Fruit fly (Drosophila melanogaster) whole organism, embryonic: ENCODE data around the gene Lgr3.

Experiments used
- CG17802 ChIP-seq: fragments of 200-800 bp; sonication (Bioruptor generic); optimal IDR thresholded peaks from 2 replicates; lab custom pipeline; 2018; ENCODE audit warnings: missing biosample characterization, mild to moderate bottlenecking, missing genetic modification characterization, moderate library complexity
- CG3407 ChIP-seq: fragments of 200-800 bp; sonication (Bioruptor generic); optimal IDR thresholded peaks from 2 replicates; lab custom pipeline; 2018; ENCODE audit warnings: missing biosample characterization, mild to moderate bottlenecking, missing genetic modification characterization
- fd102C ChIP-seq: fragments of 200-800 bp; sonication (Bioruptor generic); optimal IDR thresholded peaks from 2 replicates; lab custom pipeline; 2018; ENCODE audit warnings: missing biosample characterization, mild to moderate bottlenecking, missing genetic modification characterization, moderate library complexity
- fru ChIP-seq: fragments of >200 bp; optimal IDR thresholded peaks from 2 replicates; lab custom pipeline; 2017

DNA sequence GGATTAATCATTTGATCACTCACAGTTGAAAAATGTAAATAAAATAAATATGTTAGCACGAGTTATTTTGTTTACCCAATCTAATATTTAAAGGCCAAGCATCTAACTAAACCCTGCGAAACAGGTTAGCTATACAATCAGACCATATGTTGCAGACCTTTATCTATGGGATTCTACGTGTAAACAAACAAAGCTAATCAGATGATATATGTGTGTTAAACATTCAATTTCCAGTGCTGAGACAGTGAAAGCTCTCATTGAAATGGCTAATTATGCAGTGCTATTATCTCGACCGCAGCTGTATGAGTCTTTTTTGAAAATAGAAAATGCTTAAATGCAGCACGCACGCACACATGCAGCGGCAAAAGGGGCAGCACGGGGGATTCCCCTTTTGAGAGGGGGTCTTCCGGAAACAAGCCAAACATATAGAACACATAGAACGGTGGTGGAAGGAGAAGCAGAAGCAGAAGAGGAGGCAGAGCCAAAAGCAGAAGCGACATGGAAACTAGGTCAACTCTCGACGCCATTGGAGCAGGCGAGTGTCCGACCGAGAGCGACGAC is 5.7 kb upstream of the Lgr3 start:
- no peak for TF ChIP-seq CG3407
- no peak for TF ChIP-seq CG17802
- no peak for TF ChIP-seq fd102C (GFP tag; lab: Kevin White, UChicago)
- TF ChIP-seq fru (lab: Kevin White, UChicago) = no peak
